Fruit fly (Drosophila melanogaster) whole organism, embryonic: ENCODE data around the gene CG14818.

Experiments used
- ATbp ChIP-seq: fragments of 200-800 bp; sonication (Bioruptor generic); optimal IDR thresholded peaks from 2 replicates; lab custom pipeline; 2017; ENCODE audit warnings: missing biosample characterization, mild to moderate bottlenecking, missing genetic modification characterization, missing genetic modification reagents
- CG10267 ChIP-seq: fragments of 200-800 bp; sonication (Bioruptor generic); optimal IDR thresholded peaks from 2 replicates; lab custom pipeline; 2018; ENCODE audit warnings: missing biosample characterization, mild to moderate bottlenecking, missing genetic modification characterization, moderate library complexity
- CG12104 ChIP-seq: fragments of 200-800 bp; sonication (Bioruptor generic); optimal IDR thresholded peaks from 3 replicates; lab custom pipeline; 2016; ENCODE audit warnings: missing biosample characterization, missing genetic modification characterization
- CG14965 ChIP-seq: fragments of 200-800 bp; sonication (Bioruptor generic); optimal IDR thresholded peaks from 2 replicates; lab custom pipeline; 2016; ENCODE audit warnings: missing biosample characterization, missing genetic modification characterization, borderline replicate concordance
- CG15011 ChIP-seq: fragments of 200-800 bp; sonication (Bioruptor generic); optimal IDR thresholded peaks from 3 replicates; lab custom pipeline; 2018; ENCODE audit warnings: missing biosample characterization, mild to moderate bottlenecking, missing genetic modification characterization
- CG15269 ChIP-seq: fragments of 200-800 bp; sonication (Bioruptor generic); optimal IDR thresholded peaks from 2 replicates; lab custom pipeline; 2018; ENCODE audit warnings: missing biosample characterization, mild to moderate bottlenecking, missing genetic modification characterization, moderate library complexity
- CG16815 ChIP-seq: fragments of 200-800 bp; sonication (Bioruptor generic); optimal IDR thresholded peaks from 3 replicates; lab custom pipeline; 2017; ENCODE audit warnings: missing biosample characterization, mild to moderate bottlenecking, missing genetic modification characterization
- CG16863 ChIP-seq: fragments of 200-800 bp; sonication (Bioruptor generic); optimal IDR thresholded peaks from 3 replicates; lab custom pipeline; 2016; ENCODE audit warnings: missing biosample characterization, missing genetic modification characterization
- CG17385 ChIP-seq: fragments of 200-800 bp; sonication (Bioruptor generic); optimal IDR thresholded peaks from 3 replicates; lab custom pipeline; 2018; ENCODE audit warnings: missing biosample characterization, mild to moderate bottlenecking, missing genetic modification characterization
- CG2116 ChIP-seq: fragments of 200-800 bp; sonication (Bioruptor generic); optimal IDR thresholded peaks from 3 replicates; lab custom pipeline; 2018; ENCODE audit warnings: missing biosample characterization, mild to moderate bottlenecking, missing genetic modification characterization
- CG2875 ChIP-seq: fragments of 200-800 bp; sonication (Bioruptor generic); optimal IDR thresholded peaks from 2 replicates; lab custom pipeline; 2017; ENCODE audit warnings: missing biosample characterization, mild to moderate bottlenecking, missing genetic modification characterization, missing genetic modification reagents
- CG31388 ChIP-seq: fragments of 200-800 bp; sonication (Bioruptor generic); optimal IDR thresholded peaks from 2 replicates; lab custom pipeline; 2016; ENCODE audit warnings: missing biosample characterization, missing genetic modification characterization
- CG3163 ChIP-seq: fragments of 200-800 bp; sonication (Bioruptor generic); optimal IDR thresholded peaks from 3 replicates; lab custom pipeline; 2016; ENCODE audit warnings: missing biosample characterization, missing genetic modification characterization
- CG32767 ChIP-seq: fragments of 200-800 bp; sonication (Bioruptor generic); IDR thresholded peaks from 2 replicates; pipeline ENCODE4 v1.3.6; 2022; ENCODE audit warnings: missing biosample characterization, missing genetic modification characterization
- CG42726 ChIP-seq: fragments of 200-800 bp; sonication (Bioruptor generic); IDR thresholded peaks from 2 replicates; pipeline ENCODE4 v1.3.6; 2022; ENCODE audit warnings: missing biosample characterization, missing genetic modification characterization; ENCODE audit not compliant: partially characterized antibody
- CG6813 ChIP-seq: fragments of 200-800 bp; sonication (Bioruptor generic); optimal IDR thresholded peaks from 2 replicates; lab custom pipeline; 2017; ENCODE audit warnings: missing biosample characterization, missing genetic modification characterization, mild to moderate bottlenecking, moderate library complexity, missing genetic modification reagents
- CG7839 ChIP-seq: fragments of 200-800 bp; sonication (Bioruptor generic); optimal IDR thresholded peaks from 3 replicates; lab custom pipeline; 2018; ENCODE audit warnings: missing biosample characterization, mild to moderate bottlenecking, missing genetic modification characterization, moderate library complexity
- CG9437 ChIP-seq: fragments of 200-800 bp; sonication (Bioruptor generic); optimal IDR thresholded peaks from 2 replicates; lab custom pipeline; 2018; ENCODE audit warnings: missing biosample characterization, mild to moderate bottlenecking, missing genetic modification characterization
- CG9817 ChIP-seq: fragments of 200-800 bp; sonication (Bioruptor generic); optimal IDR thresholded peaks from 2 replicates; lab custom pipeline; 2018; ENCODE audit warnings: missing biosample characterization, mild to moderate bottlenecking, missing genetic modification characterization, moderate library complexity
- D ChIP-seq, 2 experiments: fragments of 200-800 bp in 1 of 2; fragments of >200 bp in 1 of 2; sonication (Bioruptor generic) in 1 of 2; optimal IDR thresholded peaks; 2 replicates in 1 of 2; 3 replicates in 1 of 2; lab custom pipeline; 2017; ENCODE audit warnings: mild to moderate bottlenecking in 1 of 2, missing biosample characterization in 1 of 2, missing genetic modification characterization in 1 of 2, missing genetic modification reagents in 1 of 2
- D19B ChIP-seq: fragments of 200-800 bp; sonication (Bioruptor generic); optimal IDR thresholded peaks from 2 replicates; lab custom pipeline; 2017; ENCODE audit warnings: missing biosample characterization, mild to moderate bottlenecking, missing genetic modification characterization
- E2f1 ChIP-seq: fragments of 200-800 bp; sonication (Bioruptor generic); IDR thresholded peaks from 2 replicates; pipeline ENCODE4 v1.3.6; 2022; ENCODE audit warnings: missing biosample characterization, missing genetic modification characterization
- Elba2 ChIP-seq: fragments of 200-800 bp; sonication (Bioruptor generic); optimal IDR thresholded peaks from 3 replicates; lab custom pipeline; 2016; ENCODE audit warnings: missing biosample characterization, missing genetic modification characterization
- Fer3 ChIP-seq: fragments of 200-800 bp; sonication (Bioruptor generic); optimal IDR thresholded peaks from 2 replicates; lab custom pipeline; 2018; ENCODE audit warnings: missing biosample characterization, mild to moderate bottlenecking, missing genetic modification characterization, moderate library complexity
- Gsc ChIP-seq: fragments of 200-800 bp; sonication (Bioruptor generic); IDR thresholded peaks from 2 replicates; pipeline ENCODE4 v1.3.6; 2022; ENCODE audit warnings: missing biosample characterization, missing genetic modification characterization
- HLH3B ChIP-seq: fragments of 200-800 bp; sonication (Bioruptor generic); IDR thresholded peaks from 2 replicates; pipeline ENCODE4 v1.3.6; 2022; ENCODE audit warnings: missing biosample characterization, missing genetic modification characterization
- HLH4C ChIP-seq: fragments of 200-800 bp; sonication (Bioruptor generic); IDR thresholded peaks from 3 replicates; pipeline ENCODE4 v1.3.6; 2022; ENCODE audit warnings: missing biosample characterization, missing genetic modification characterization; ENCODE audit not compliant: partially characterized antibody
- Hey ChIP-seq: fragments of 200-800 bp; sonication (Bioruptor generic); optimal IDR thresholded peaks from 3 replicates; lab custom pipeline; 2018; ENCODE audit warnings: missing biosample characterization, mild to moderate bottlenecking, missing genetic modification characterization
- HmgD ChIP-seq: fragments of 200-800 bp; sonication (Bioruptor generic); optimal IDR thresholded peaks from 3 replicates; lab custom pipeline; 2016; ENCODE audit warnings: missing biosample characterization, missing genetic modification characterization
- Hsf ChIP-seq: fragments of 200-800 bp; sonication (Bioruptor generic); optimal IDR thresholded peaks from 3 replicates; lab custom pipeline; 2016; ENCODE audit warnings: missing biosample characterization, missing genetic modification characterization
- Mrtf ChIP-seq: fragments of 200-800 bp; sonication (Bioruptor generic); IDR thresholded peaks from 3 replicates; pipeline ENCODE4 v1.3.6; 2022; ENCODE audit warnings: missing biosample characterization, missing genetic modification characterization
- Nf-YB ChIP-seq: fragments of 200-800 bp; sonication (Bioruptor generic); optimal IDR thresholded peaks from 3 replicates; lab custom pipeline; 2019; ENCODE audit warnings: missing biosample characterization, mild to moderate bottlenecking, missing genetic modification characterization, moderate library complexity
- Oaz ChIP-seq: fragments of 200-800 bp; sonication (Bioruptor generic); IDR thresholded peaks from 2 replicates; pipeline ENCODE4 v1.3.6; 2022; ENCODE audit warnings: missing biosample characterization, missing genetic modification characterization
- Sox102F ChIP-seq: fragments of 200-800 bp; sonication (Bioruptor generic); optimal IDR thresholded peaks from 2 replicates; lab custom pipeline; 2018; ENCODE audit warnings: missing biosample characterization, mild to moderate bottlenecking, missing genetic modification characterization, moderate library complexity
- az2 ChIP-seq: fragments of 200-800 bp; sonication (Bioruptor generic); optimal IDR thresholded peaks from 3 replicates; lab custom pipeline; 2016; ENCODE audit warnings: missing biosample characterization, missing genetic modification characterization
- dati ChIP-seq: fragments of 200-800 bp; sonication (Bioruptor generic); IDR thresholded peaks from 2 replicates; pipeline ENCODE4 v1.3.6; 2022; ENCODE audit warnings: missing biosample characterization, missing genetic modification characterization
- dimm ChIP-seq: fragments of 200-800 bp; sonication (Bioruptor generic); IDR thresholded peaks from 2 replicates; pipeline ENCODE4 v1.3.6; 2022; ENCODE audit warnings: missing biosample characterization, missing genetic modification characterization
- eyg ChIP-seq: fragments of 200-800 bp; sonication (Bioruptor generic); optimal IDR thresholded peaks from 3 replicates; lab custom pipeline; 2016; ENCODE audit warnings: missing biosample characterization, missing genetic modification characterization
- gcm ChIP-seq: fragments of 200-800 bp; sonication (Bioruptor generic); optimal IDR thresholded peaks from 2 replicates; lab custom pipeline; 2019; ENCODE audit warnings: missing biosample characterization, mild to moderate bottlenecking, missing genetic modification characterization, moderate library complexity
- hbn ChIP-seq: fragments of 200-800 bp; sonication (Bioruptor generic); IDR thresholded peaks from 2 replicates; pipeline ENCODE4 v1.3.6; 2022; ENCODE audit warnings: missing biosample characterization, missing genetic modification characterization; ENCODE audit not compliant: partially characterized antibody
- hkb ChIP-seq, 2 experiments: fragments of 200-800 bp in 1 of 2; fragments of >200 bp in 1 of 2; sonication (Bioruptor generic) in 1 of 2; IDR thresholded peaks in 1 of 2; optimal IDR thresholded peaks in 1 of 2; 2 replicates each; pipeline versions ENCODE4 v1.3.6 to Lab custom; 2017 to 2022; ENCODE audit warnings: missing biosample characterization in 1 of 2, missing genetic modification characterization in 1 of 2
- hth ChIP-seq: fragments of >200 bp; optimal IDR thresholded peaks from 2 replicates; lab custom pipeline; 2017; ENCODE audit warnings: inconsistent platforms
- jumu ChIP-seq: fragments of 200-800 bp; sonication (Bioruptor generic); optimal IDR thresholded peaks from 3 replicates; lab custom pipeline; 2016; ENCODE audit warnings: missing biosample characterization, missing genetic modification characterization
- phol ChIP-seq: fragments of 200-800 bp; sonication (Bioruptor generic); optimal IDR thresholded peaks from 3 replicates; lab custom pipeline; 2018; ENCODE audit warnings: missing biosample characterization, mild to moderate bottlenecking, missing genetic modification characterization, moderate library complexity
- row ChIP-seq: fragments of 200-800 bp; sonication (Bioruptor generic); IDR thresholded peaks from 3 replicates; pipeline ENCODE4 v1.3.6; 2022; ENCODE audit warnings: missing biosample characterization, missing genetic modification characterization
- salm ChIP-seq: fragments of 200-800 bp; sonication (Bioruptor generic); optimal IDR thresholded peaks from 2 replicates; lab custom pipeline; 2018; ENCODE audit warnings: missing biosample characterization, mild to moderate bottlenecking, missing genetic modification characterization
- seq ChIP-seq: fragments of 200-800 bp; sonication (Bioruptor generic); IDR thresholded peaks from 2 replicates; pipeline ENCODE4 v1.3.6; 2022; ENCODE audit warnings: missing biosample characterization, missing genetic modification characterization
- z ChIP-seq: fragments of 200-800 bp; sonication (Bioruptor generic); IDR thresholded peaks from 3 replicates; pipeline ENCODE4 v1.3.6; 2022; ENCODE audit warnings: missing biosample characterization, missing genetic modification characterization
- zfh1 ChIP-seq: fragments of 200-800 bp; sonication (Bioruptor generic); IDR thresholded peaks from 3 replicates; pipeline ENCODE4 v1.3.6; 2022; ENCODE audit warnings: missing biosample characterization, missing genetic modification characterization

Gene CG14818

DNA sequence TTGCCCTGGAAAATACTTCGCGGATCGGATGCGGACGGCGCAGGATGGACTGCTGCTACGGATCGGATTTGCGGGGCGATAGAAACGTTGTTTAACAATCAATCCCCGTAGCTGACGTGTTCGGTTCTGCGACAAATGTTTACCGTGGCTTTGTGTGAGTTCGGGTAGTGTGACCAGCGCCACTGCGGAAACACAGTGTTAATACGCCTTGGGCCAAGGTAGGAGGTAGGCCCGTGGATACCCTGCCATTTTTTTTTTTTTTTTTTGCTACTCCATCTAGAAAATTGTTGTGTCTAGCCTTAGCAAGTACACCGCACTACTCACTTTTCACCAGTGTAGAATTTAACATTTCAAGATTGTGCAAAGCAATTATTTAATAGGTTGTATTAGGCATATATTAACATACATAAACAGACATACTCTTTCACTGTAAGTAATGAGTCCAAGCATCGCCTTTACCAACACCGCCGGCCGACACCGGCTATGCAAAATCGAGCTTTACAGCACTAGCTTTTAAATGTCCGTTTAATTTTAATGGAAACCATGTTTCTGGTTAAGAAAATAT, 17.9 kb downstream of the CG14818 start, which contains the start of gene deltaCOP (continued):
- TF ChIP-seq row (peak; percentile 99), Sox102F (GFP tag; lab: Kevin White, UChicago) (no peak), HLH3B (peak; percentile 70), CG10267 (tag; lab: Kevin White, UChicago) (peak; percentile 93), Mrtf (peak; percentile 69; the same call in 2 of the 3 replicates), phol (tag; lab: Kevin White, UChicago) (peak; percentile 84), dati (no peak), salm (peak; percentile 32), HmgD (GFP tag; lab: Kevin White, UChicago) (peak; percentile 92), CG2875 (GFP tag; lab: Kevin White, UChicago) (no peak), jumu (peak; percentile 91), CG14965 (peak; percentile 52), hkb (optimal IDR thresholded peaks at IDR 0.05; lab: Kevin White, UChicago) (peak; percentile 66), hkb (GFP tag; IDR thresholded peaks at IDR 0.05; lab: Robert Waterston, UW) (peak; percentile 67), E2f1 (GFP tag; lab: Robert Waterston, UW) (peak; percentile 74), Oaz (GFP tag; lab: Robert Waterston, UW) (peak; percentile 62), CG31388 (peak; percentile 77), CG6813 (GFP tag; lab: Kevin White, UChicago) (peak; percentile 51), D (optimal IDR thresholded peaks at IDR 0.05; lab: Kevin White, UChicago) (peak; percentile 38), D (GFP tag; optimal IDR thresholded peaks at IDR 0.05; lab: Kevin White, UChicago) (no peak), CG2116 (peak; percentile 60), CG9437 (GFP tag; lab: Kevin White, UChicago) (peak; percentile 70), hbn (GFP tag; lab: Robert Waterston, UW) (no peak), CG7839 (tag; lab: Kevin White, UChicago) (peak; percentile 82), CG16863 (GFP tag; lab: Kevin White, UChicago) (peak; percentile 89), Elba2 (GFP tag; lab: Kevin White, UChicago) (peak; percentile 31), dimm (GFP tag; lab: Robert Waterston, UW) (no peak), seq (GFP tag; lab: Robert Waterston, UW) (peak; percentile 82), CG17385 (GFP tag; lab: Kevin White, UChicago) (peak; percentile 69), CG3163 (GFP tag; lab: Kevin White, UChicago) (peak; percentile 68), az2 (peak; percentile 80), D19B (peak; percentile 92), z (GFP tag; lab: Robert Waterston, UW) (no peak), Gsc (GFP tag; lab: Robert Waterston, UW) (peak; percentile 45; the same call in 1 of the 2 replicates), Nf-YB (peak; percentile 50), CG15011 (GFP tag; lab: Kevin White, UChicago) (no peak), Hsf (GFP tag; lab: Kevin White, UChicago) (peak; percentile 92), CG15269 (tag; lab: Kevin White, UChicago) (peak; percentile 79), ATbp (no peak), CG42726 (GFP tag; lab: Robert Waterston, UW) (no peak), Fer3 (tag; lab: Kevin White, UChicago) (peak; percentile 64), HLH4C (GFP tag; lab: Robert Waterston, UW) (no peak), CG12104 (GFP tag; lab: Kevin White, UChicago) (peak; percentile 63), gcm (GFP tag; lab: Kevin White, UChicago) (peak; percentile 28), Hey (tag; lab: Kevin White, UChicago) (no peak), CG32767 (GFP tag; lab: Robert Waterston, UW) (peak; percentile 72; the same call in 1 of the 2 replicates), CG16815 (peak; percentile 75), hth (lab: Kevin White, UChicago) (no peak), zfh1 (GFP tag; lab: Robert Waterston, UW) (peak; percentile 70), eyg (peak; percentile 83), CG9817 (tag; lab: Kevin White, UChicago) (peak; percentile 73)
